Worm (Caenorhabditis elegans): ENCODE data around the gene F10E7.2.

- no peak for TF ChIP-seq egl-18 (GFP tag; IDR thresholded peaks at IDR 0.05)
- no peak for TF ChIP-seq chd-7 (tag; optimal IDR thresholded peaks at IDR 0.05)
- no peak for TF ChIP-seq rcor-1 (GFP tag; IDR thresholded peaks at IDR 0.05)
- TF ChIP-seq F57C9.4 (tag; optimal IDR thresholded peaks at IDR 0.05), result no peak
- TF ChIP-seq athp-1 (tag; optimal IDR thresholded peaks at IDR 0.05), result no peak
- TF ChIP-seq fkh-3 (tag; optimal IDR thresholded peaks at IDR 0.05), result no peak
- no peak for TF ChIP-seq nhr-90 (tag; optimal IDR thresholded peaks at IDR 0.05)
- no peak for TF ChIP-seq snpc-4 (GFP tag; optimal IDR thresholded peaks at IDR 0.05)
- TF ChIP-seq snpc-4 (tag; optimal IDR thresholded peaks at IDR 0.05), result no peak
- TF ChIP-seq F33H1.4 (GFP tag; IDR thresholded peaks at IDR 0.05), result no peak
- TF ChIP-seq tlf-1 (GFP tag; optimal IDR thresholded peaks at IDR 0.05), result no peak
- TF ChIP-seq somi-1 (GFP tag; optimal IDR thresholded peaks at IDR 0.05), result no peak
- TF ChIP-seq ama-1 (optimal IDR thresholded peaks at IDR 0.05), result no peak
- TF ChIP-seq ama-1 (GFP tag; optimal IDR thresholded peaks at IDR 0.05), result no peak
- TF ChIP-seq B0336.3 (GFP tag; IDR thresholded peaks at IDR 0.05), result no peak
Measured at ce11 chrII:7099231-7099630, 22.8 kb upstream of the F10E7.2 start.
